Fruit fly (Drosophila melanogaster) whole organism, wandering third instar larva: ENCODE measurements around the gene Rbfox1.

Experiments used
- Abd-B ChIP-seq: fragments of >200 bp; optimal IDR thresholded peaks from 2 replicates; lab custom pipeline; 2017; ENCODE audit warnings: missing biosample characterization, missing genetic modification characterization
- CG32264 ChIP-seq: fragments of 200-800 bp; sonication (Bioruptor generic); optimal IDR thresholded peaks from 2 replicates; lab custom pipeline; 2016; ENCODE audit warnings: missing biosample characterization, missing genetic modification characterization
- CG9705 ChIP-seq: fragments of 200-800 bp; sonication (Bioruptor generic); optimal IDR thresholded peaks from 2 replicates; lab custom pipeline; 2018; ENCODE audit warnings: missing biosample characterization, mild to moderate bottlenecking, missing genetic modification characterization
- CrebA ChIP-seq: fragments of 200-800 bp; sonication (Bioruptor generic); optimal IDR thresholded peaks from 2 replicates; lab custom pipeline; 2016; ENCODE audit warnings: missing biosample characterization, mild to moderate bottlenecking, missing genetic modification characterization, borderline replicate concordance
- Dfd ChIP-seq: fragments of >200 bp; optimal IDR thresholded peaks from 2 replicates; lab custom pipeline; 2017; ENCODE audit warnings: missing biosample characterization, missing genetic modification characterization
- Dif ChIP-seq: fragments of 200-275, 200-300 bp; sonication (Bioruptor generic); optimal IDR thresholded peaks from 2 replicates; lab custom pipeline; 2018; ENCODE audit warnings: missing biosample characterization, missing genetic modification characterization; ENCODE audit not compliant: partially characterized antibody
- GATAd ChIP-seq: sonication (Bioruptor generic); optimal IDR thresholded peaks from 2 replicates; lab custom pipeline; 2016; ENCODE audit warnings: missing biosample characterization, missing genetic modification characterization
- HLH106 ChIP-seq: fragments of 200-800 bp; optimal IDR thresholded peaks from 3 replicates; lab custom pipeline; 2019; ENCODE audit warnings: missing biosample characterization, mild to moderate bottlenecking, missing genetic modification characterization, moderate library complexity
- Hr78 ChIP-seq: fragments of >200 bp; optimal IDR thresholded peaks from 2 replicates; lab custom pipeline; 2017; ENCODE audit warnings: missing biosample characterization, missing genetic modification characterization
- Hr83 ChIP-seq: fragments of 200-300 bp; sonication (Bioruptor generic); optimal IDR thresholded peaks from 2 replicates; lab custom pipeline; 2016; ENCODE audit warnings: missing biosample characterization, mild to moderate bottlenecking, missing genetic modification characterization, moderate library complexity; ENCODE audit not compliant: poor library complexity, severe bottlenecking
- Jra ChIP-seq: sonication (Bioruptor generic); optimal IDR thresholded peaks from 2 replicates; lab custom pipeline; 2016; ENCODE audit warnings: missing biosample characterization, missing genetic modification characterization
- Mio ChIP-seq: sonication (Bioruptor generic); optimal IDR thresholded peaks from 2 replicates; lab custom pipeline; 2016; ENCODE audit warnings: missing biosample characterization, missing genetic modification characterization
- Myc ChIP-seq: fragments of >200 bp; optimal IDR thresholded peaks from 2 replicates; lab custom pipeline; 2017
- N ChIP-seq: fragments of >200 bp; optimal IDR thresholded peaks from 2 replicates; lab custom pipeline; 2018; ENCODE audit warnings: missing biosample characterization, missing external identifiers, missing genetic modification characterization
- OdsH ChIP-seq: fragments of 200-800 bp; sonication (Bioruptor generic); optimal IDR thresholded peaks from 2 replicates; lab custom pipeline; 2016; ENCODE audit warnings: missing biosample characterization, mild to moderate bottlenecking, missing genetic modification characterization
- Rel ChIP-seq, 2 experiments: fragments of 200-800 bp; sonication (Bioruptor generic) in 1 of 2; optimal IDR thresholded peaks; 2 replicates in 1 of 2; 3 replicates in 1 of 2; lab custom pipeline; 2016 to 2019; ENCODE audit warnings: mild to moderate bottlenecking in 2 of 2, missing biosample characterization in 2 of 2, missing genetic modification characterization in 2 of 2, moderate library complexity in 1 of 2
- Sp1 ChIP-seq: fragments of 200-800 bp; sonication (Bioruptor generic); optimal IDR thresholded peaks from 3 replicates; lab custom pipeline; 2019; ENCODE audit warnings: missing biosample characterization, mild to moderate bottlenecking, missing genetic modification characterization, moderate library complexity
- Vsx2 ChIP-seq: fragments of 200-300, 225-300 bp; sonication (Bioruptor generic); optimal IDR thresholded peaks from 2 replicates; lab custom pipeline; 2018; ENCODE audit warnings: missing biosample characterization, missing genetic modification characterization; ENCODE audit not compliant: partially characterized antibody
- br ChIP-seq: fragments of 200-800 bp; sonication (Bioruptor generic); optimal IDR thresholded peaks from 2 replicates; lab custom pipeline; 2016; ENCODE audit warnings: missing biosample characterization, missing genetic modification characterization
- dl ChIP-seq, 2 experiments: fragments of 175-275, 200-275 bp in 1 of 2; fragments of 200-275 bp in 1 of 2; sonication (Bioruptor generic); optimal IDR thresholded peaks; lab custom pipeline; 2018; ENCODE audit warnings: mild to moderate bottlenecking in 2 of 2, missing biosample characterization in 2 of 2, missing genetic modification characterization in 2 of 2, moderate library complexity in 2 of 2; ENCODE audit not compliant: partially characterized antibody in 2 of 2, insufficient read depth in 1 of 2
- dmrt93B ChIP-seq: fragments of 200-800 bp; sonication (Bioruptor generic); optimal IDR thresholded peaks from 2 replicates; lab custom pipeline; 2018; ENCODE audit warnings: missing biosample characterization, mild to moderate bottlenecking, missing genetic modification characterization
- dsf ChIP-seq: sonication (Bioruptor generic); optimal IDR thresholded peaks from 2 replicates; lab custom pipeline; 2016; ENCODE audit warnings: missing biosample characterization, missing genetic modification characterization, borderline replicate concordance
- ey ChIP-seq: fragments of 200-800 bp; sonication (Bioruptor generic); optimal IDR thresholded peaks from 2 replicates; lab custom pipeline; 2016; ENCODE audit warnings: missing biosample characterization, missing genetic modification characterization
- foxo ChIP-seq, 2 experiments: fragments of 200-800 bp; sonication (Bioruptor generic); optimal IDR thresholded peaks; 2 replicates in 1 of 2; 3 replicates in 1 of 2; lab custom pipeline; 2016 to 2017; ENCODE audit warnings: missing biosample characterization in 2 of 2, missing genetic modification characterization in 2 of 2
- fru ChIP-seq: fragments of 200-800 bp; sonication (Bioruptor generic); optimal IDR thresholded peaks from 3 replicates; lab custom pipeline; 2016; ENCODE audit warnings: missing biosample characterization, mild to moderate bottlenecking, missing genetic modification characterization
- h ChIP-seq: fragments of 200-800 bp; sonication (Bioruptor generic); optimal IDR thresholded peaks from 3 replicates; lab custom pipeline; 2016; ENCODE audit warnings: missing biosample characterization, mild to moderate bottlenecking, missing genetic modification characterization
- jim ChIP-seq: fragments of 175-275, 200-325 bp; sonication (Bioruptor generic); optimal IDR thresholded peaks from 2 replicates; lab custom pipeline; 2016; ENCODE audit warnings: missing biosample characterization, mild to moderate bottlenecking, missing genetic modification characterization
- lola ChIP-seq: fragments of >200 bp; optimal IDR thresholded peaks from 2 replicates; lab custom pipeline; 2017; ENCODE audit warnings: missing biosample characterization, missing genetic modification characterization
- pan ChIP-seq: fragments of >200 bp; optimal IDR thresholded peaks from 2 replicates; lab custom pipeline; 2017
- psq ChIP-seq: fragments of 200-800 bp; sonication (Bioruptor generic); optimal IDR thresholded peaks from 3 replicates; lab custom pipeline; 2017; ENCODE audit warnings: missing biosample characterization, mild to moderate bottlenecking, missing genetic modification characterization, moderate library complexity
- rgr ChIP-seq: fragments of 200-800 bp; sonication (Bioruptor generic); optimal IDR thresholded peaks from 3 replicates; lab custom pipeline; 2016; ENCODE audit warnings: missing biosample characterization, mild to moderate bottlenecking, missing genetic modification characterization
- sage ChIP-seq: fragments of 200-800 bp; sonication (Bioruptor generic); optimal IDR thresholded peaks from 2 replicates; lab custom pipeline; 2016; ENCODE audit warnings: missing biosample characterization, mild to moderate bottlenecking, missing genetic modification characterization
- sv ChIP-seq: fragments of 200-800 bp; sonication (Bioruptor generic); optimal IDR thresholded peaks from 3 replicates; lab custom pipeline; 2016; ENCODE audit warnings: missing biosample characterization, missing genetic modification characterization
- tai ChIP-seq: sonication (Bioruptor generic); optimal IDR thresholded peaks from 2 replicates; lab custom pipeline; 2016; ENCODE audit warnings: missing biosample characterization, missing genetic modification characterization
- usp ChIP-seq: fragments of >200 bp; optimal IDR thresholded peaks from 2 replicates; lab custom pipeline; 2017; ENCODE audit warnings: missing biosample characterization, missing genetic modification characterization
- woc ChIP-seq: sonication (Bioruptor generic); optimal IDR thresholded peaks from 2 replicates; lab custom pipeline; 2016; ENCODE audit warnings: missing biosample characterization, mild to moderate bottlenecking, missing genetic modification characterization

The Rbfox1 gene

dm6 chr3L:10513412-10513811 lies 32.2 kb downstream of the Rbfox1 start:
- no peak for TF ChIP-seq Jra (GFP tag; lab: Kevin White, UChicago)
- TF ChIP-seq CG9705 (GFP tag; lab: Kevin White, UChicago), result no peak
- TF ChIP-seq sv (GFP tag; lab: Kevin White, UChicago), result no peak
- no peak for TF ChIP-seq Dif (GFP tag; lab: Kevin White, UChicago)
- no peak for TF ChIP-seq Hr78 (GFP tag; lab: Kevin White, UChicago)
- TF ChIP-seq br (GFP tag; lab: Kevin White, UChicago), result no peak
- no peak for TF ChIP-seq HLH106 (tag; lab: Kevin White, UChicago)
- no peak for TF ChIP-seq pan
- TF ChIP-seq dmrt93B (GFP tag; lab: Kevin White, UChicago), result no peak
- no peak for TF ChIP-seq CrebA
- TF ChIP-seq OdsH, result no peak
- no peak for TF ChIP-seq Sp1 (GFP tag; lab: Kevin White, UChicago)

- TF ChIP-seq GATAd, result no peak
- no peak for TF ChIP-seq Sp1 (GFP tag; lab: Kevin White, UChicago)
- no peak for TF ChIP-seq tai (GFP tag; lab: Kevin White, UChicago)
- no peak for TF ChIP-seq Hr83 (GFP tag; lab: Kevin White, UChicago)
- TF ChIP-seq Myc (lab: Kevin White, UChicago), result no peak
- TF ChIP-seq jim, result no peak
- no peak for TF ChIP-seq ey (GFP tag; lab: Kevin White, UChicago)
- no peak for TF ChIP-seq br (GFP tag; lab: Kevin White, UChicago)
- TF ChIP-seq Mio, result no peak
- no peak for TF ChIP-seq Dfd (GFP tag; lab: Kevin White, UChicago)
- no peak for TF ChIP-seq Rel (GFP tag; optimal IDR thresholded peaks at IDR 0.05; lab: Kevin White, UChicago)
- no peak for TF ChIP-seq Rel (tag; optimal IDR thresholded peaks at IDR 0.05; lab: Kevin White, UChicago)
- no peak for TF ChIP-seq N
- TF ChIP-seq Abd-B (GFP tag; lab: Kevin White, UChicago), result no peak
Measured at dm6 chr3L:10514829-10515228, 33.6 kb downstream of the Rbfox1 start.

dm6 chr3L:10515785-10516706 lies 34.8 kb downstream of the Rbfox1 start:
- TF ChIP-seq woc (GFP tag; lab: Kevin White, UChicago) (no peak), usp (GFP tag; lab: Kevin White, UChicago) (no peak), foxo (GFP tag; optimal IDR thresholded peaks at IDR 0.05; lab: Kevin White, UChicago) (no peak), h (GFP tag; lab: Kevin White, UChicago) (no peak), Vsx2 (no peak), Dif (GFP tag; lab: Kevin White, UChicago) (peak; percentile 1), Dfd (GFP tag; lab: Kevin White, UChicago) (peak; percentile 29), OdsH (no peak), Hr83 (GFP tag; lab: Kevin White, UChicago) (peak; percentile 6), Rel (GFP tag; optimal IDR thresholded peaks at IDR 0.05; lab: Kevin White, UChicago) (no peak), Rel (tag; optimal IDR thresholded peaks at IDR 0.05; lab: Kevin White, UChicago) (peak; percentile 9), rgr (GFP tag; lab: Kevin White, UChicago) (no peak), psq (GFP tag; lab: Kevin White, UChicago) (peak; percentile 96), fru (GFP tag; lab: Kevin White, UChicago) (no peak), sv (GFP tag; lab: Kevin White, UChicago) (peak; percentile 42)
- TF ChIP-seq, all 38 proteins: peak for 6

- TF ChIP-seq HLH106 (tag; lab: Kevin White, UChicago), result peak; percentile 25
- no peak for TF ChIP-seq br (GFP tag; lab: Kevin White, UChicago)
- no peak for TF ChIP-seq woc (GFP tag; lab: Kevin White, UChicago)
- TF ChIP-seq Vsx2, result no peak
- TF ChIP-seq lola (GFP tag; lab: Kevin White, UChicago), result no peak
- TF ChIP-seq dmrt93B (GFP tag; lab: Kevin White, UChicago), result peak; percentile 11
- TF ChIP-seq psq (GFP tag; lab: Kevin White, UChicago), result peak; percentile 10
- no peak for TF ChIP-seq dl (GFP tag; optimal IDR thresholded peaks at IDR 0.05; lab: Kevin White, UChicago; ENCODE audit: insufficient read depth in 1 of 2, partially characterized antibody in 2 of 2)
- TF ChIP-seq jim, result no peak
- TF ChIP-seq Mio, result no peak
- no peak for TF ChIP-seq sage (GFP tag; lab: Kevin White, UChicago)
- no peak for TF ChIP-seq CG32264 (GFP tag; lab: Kevin White, UChicago)
- no peak for TF ChIP-seq pan
- TF ChIP-seq Dfd (GFP tag; lab: Kevin White, UChicago), result no peak
- TF ChIP-seq Sp1 (GFP tag; lab: Kevin White, UChicago), result peak; percentile 23
- no peak for TF ChIP-seq CrebA
- no peak for TF ChIP-seq rgr (GFP tag; lab: Kevin White, UChicago)
- TF ChIP-seq Abd-B (GFP tag; lab: Kevin White, UChicago), result no peak
- TF ChIP-seq foxo (GFP tag; optimal IDR thresholded peaks at IDR 0.05; lab: Kevin White, UChicago), result peak in 1 of 2 experiments; percentile 33
- no peak for TF ChIP-seq Rel (GFP tag; optimal IDR thresholded peaks at IDR 0.05; lab: Kevin White, UChicago)
- no peak for TF ChIP-seq Rel (tag; optimal IDR thresholded peaks at IDR 0.05; lab: Kevin White, UChicago)
- TF ChIP-seq dsf, result no peak
Measured at dm6 chr3L:10516707-10517450, 35.7 kb downstream of the Rbfox1 start.
